Worm (Caenorhabditis elegans) whole organism, young adult: ENCODE data around the gene C27A2.8.
A peak's percentile ranks its signal among the peaks of the same experiment; 100 is the strongest.

Experiments
- B0336.3 ChIP-seq: fragments of 200-800 bp; sonication (Bioruptor generic); IDR thresholded peaks from 2 replicates; pipeline ENCODE4 v1.3.6; 2022; ENCODE audit warnings: missing genetic modification characterization, missing compliant biosample characterization
- C17E4.6 ChIP-seq: fragments of 200-800 bp; sonication (Bioruptor generic); IDR thresholded peaks from 2 replicates; pipeline ENCODE4 v1.3.6; 2022; ENCODE audit warnings: missing genetic modification reagents, missing genetic modification characterization, missing compliant biosample characterization
- D2030.7 ChIP-seq: fragments of 200-800 bp; sonication (Bioruptor generic); IDR thresholded peaks from 2 replicates; pipeline ENCODE4 v1.3.6; 2022; ENCODE audit warnings: missing genetic modification reagents, missing genetic modification characterization, missing compliant biosample characterization
- F33H1.4 ChIP-seq: fragments of 200-800 bp; sonication (Bioruptor generic); IDR thresholded peaks from 2 replicates; pipeline ENCODE4 v1.3.6; 2022; ENCODE audit warnings: missing genetic modification reagents, missing genetic modification characterization, missing compliant biosample characterization
- F49E8.2 ChIP-seq: sonication (generic microtip); optimal IDR thresholded peaks from 3 replicates; lab custom pipeline; 2017; ENCODE audit warnings: missing genetic modification characterization, mild to moderate bottlenecking, missing compliant biosample characterization, antibody characterized with exemption, moderate library complexity; ENCODE audit not compliant: insufficient read depth
- K12H6.12 ChIP-seq: fragments of 200-800 bp; sonication (Bioruptor generic); optimal IDR thresholded peaks from 2 replicates; lab custom pipeline; 2018; ENCODE audit warnings: mild to moderate bottlenecking, missing genetic modification characterization, missing compliant biosample characterization
- Y53F4B.3 ChIP-seq: fragments of 200-800 bp; sonication (Bioruptor generic); IDR thresholded peaks from 2 replicates; pipeline ENCODE4 v1.3.6; 2022; ENCODE audit warnings: missing genetic modification reagents, missing genetic modification characterization, missing compliant biosample characterization
- attf-6 ChIP-seq: fragments of 200-800 bp; sonication (Bioruptor generic); IDR thresholded peaks from 2 replicates; pipeline ENCODE4 v1.3.6; 2022; ENCODE audit warnings: missing genetic modification reagents, missing genetic modification characterization, missing compliant biosample characterization
- ccch-3 ChIP-seq: fragments of 200-800 bp; sonication (Bioruptor generic); optimal IDR thresholded peaks from 2 replicates; lab custom pipeline; 2018; ENCODE audit warnings: mild to moderate bottlenecking, missing genetic modification characterization, missing compliant biosample characterization
- ceh-79 ChIP-seq: sonication (generic microtip); optimal IDR thresholded peaks from 2 replicates; lab custom pipeline; 2017; ENCODE audit warnings: mild to moderate bottlenecking, missing genetic modification characterization, missing compliant biosample characterization
- ceh-91 ChIP-seq: fragments of 200-800 bp; sonication (Bioruptor generic); IDR thresholded peaks from 2 replicates; pipeline ENCODE4 v1.3.6; 2022; ENCODE audit warnings: missing genetic modification reagents, missing genetic modification characterization, missing compliant biosample characterization
- fkh-3 ChIP-seq: sonication (generic microtip); optimal IDR thresholded peaks from 2 replicates; lab custom pipeline; 2016; ENCODE audit warnings: mild to moderate bottlenecking, missing genetic modification characterization, missing compliant biosample characterization
- gei-17 ChIP-seq: fragments of 200-800 bp; sonication (Bioruptor generic); optimal IDR thresholded peaks from 2 replicates; lab custom pipeline; 2018; ENCODE audit warnings: mild to moderate bottlenecking, missing genetic modification characterization, missing compliant biosample characterization
- hmg-20 ChIP-seq: fragments of 200-800 bp; sonication (Bioruptor generic); IDR thresholded peaks from 2 replicates; pipeline ENCODE4 v1.3.6; 2022; ENCODE audit warnings: missing genetic modification reagents, missing genetic modification characterization, missing compliant biosample characterization
- let-526 ChIP-seq: fragments of 200-800 bp; sonication (Bioruptor generic); IDR thresholded peaks from 2 replicates; pipeline ENCODE4 v1.3.6; 2022; ENCODE audit warnings: missing genetic modification reagents, missing genetic modification characterization, missing compliant biosample characterization
- let-607 ChIP-seq, 2 experiments: fragments of 200-800 bp in 1 of 2; sonication (Bioruptor generic) in 1 of 2; sonication (generic microtip) in 1 of 2; optimal IDR thresholded peaks; 2 replicates each; lab custom pipeline; 2016 to 2018; ENCODE audit warnings: mild to moderate bottlenecking in 2 of 2, missing compliant biosample characterization in 2 of 2, missing genetic modification characterization in 2 of 2, moderate library complexity in 2 of 2, missing genotype in 1 of 2
- lsl-1 ChIP-seq: fragments of 200-800 bp; sonication (Bioruptor generic); optimal IDR thresholded peaks from 2 replicates; lab custom pipeline; 2018; ENCODE audit warnings: mild to moderate bottlenecking, missing genetic modification characterization, moderate library complexity, missing compliant biosample characterization
- madf-10 ChIP-seq: sonication (generic microtip); optimal IDR thresholded peaks from 2 replicates; lab custom pipeline; 2016; ENCODE audit warnings: mild to moderate bottlenecking, missing genetic modification characterization, missing compliant biosample characterization
- madf-6 ChIP-seq: fragments of 200-800 bp; sonication (Bioruptor generic); IDR thresholded peaks from 2 replicates; pipeline ENCODE4 v1.3.6; 2022; ENCODE audit warnings: missing genetic modification reagents, missing genetic modification characterization, missing compliant biosample characterization
- nhr-179 ChIP-seq: sonication (generic microtip); optimal IDR thresholded peaks from 2 replicates; lab custom pipeline; 2016; ENCODE audit warnings: mild to moderate bottlenecking, missing genetic modification characterization, missing compliant biosample characterization
- nhr-80 ChIP-seq: sonication (generic microtip); optimal IDR thresholded peaks from 2 replicates; lab custom pipeline; 2016; ENCODE audit warnings: missing genetic modification characterization, missing compliant biosample characterization
- pbrm-1 ChIP-seq: fragments of 200-800 bp; sonication (Bioruptor generic); IDR thresholded peaks from 2 replicates; pipeline ENCODE4 v1.3.6; 2022; ENCODE audit warnings: missing genetic modification reagents, missing genetic modification characterization, missing compliant biosample characterization
- rpc-1 ChIP-seq, 2 experiments: fragments of 150-350 bp in 1 of 2; sonication (generic microtip) in 1 of 2; optimal IDR thresholded peaks; 2 replicates each; lab custom pipeline; 2014 to 2018; ENCODE audit warnings: missing biosample characterization in 1 of 2, missing genetic modification characterization in 1 of 2, missing genetic modification reagents in 1 of 2, missing genotype in 1 of 2
- snpc-3.4 ChIP-seq: sonication (generic microtip); optimal IDR thresholded peaks from 2 replicates; lab custom pipeline; 2017; ENCODE audit warnings: missing genetic modification characterization, mild to moderate bottlenecking, missing compliant biosample characterization, antibody characterized with exemption, moderate library complexity, missing genotype, missing genetic modification reagents
- tbx-9 ChIP-seq: sonication (generic microtip); optimal IDR thresholded peaks from 2 replicates; lab custom pipeline; 2016; ENCODE audit warnings: borderline replicate concordance, missing genetic modification characterization, inconsistent platforms, missing compliant biosample characterization
- zim-3 ChIP-seq: sonication (generic microtip); optimal IDR thresholded peaks from 2 replicates; lab custom pipeline; 2017; ENCODE audit warnings: mild to moderate bottlenecking, missing genetic modification characterization, moderate library complexity, missing compliant biosample characterization
- ztf-6 ChIP-seq: fragments of 200-800 bp; sonication (Bioruptor generic); IDR thresholded peaks from 2 replicates; pipeline ENCODE4 v1.3.6; 2022; ENCODE audit warnings: missing genetic modification reagents, missing genetic modification characterization, missing compliant biosample characterization

The C27A2.8 gene

DNA sequence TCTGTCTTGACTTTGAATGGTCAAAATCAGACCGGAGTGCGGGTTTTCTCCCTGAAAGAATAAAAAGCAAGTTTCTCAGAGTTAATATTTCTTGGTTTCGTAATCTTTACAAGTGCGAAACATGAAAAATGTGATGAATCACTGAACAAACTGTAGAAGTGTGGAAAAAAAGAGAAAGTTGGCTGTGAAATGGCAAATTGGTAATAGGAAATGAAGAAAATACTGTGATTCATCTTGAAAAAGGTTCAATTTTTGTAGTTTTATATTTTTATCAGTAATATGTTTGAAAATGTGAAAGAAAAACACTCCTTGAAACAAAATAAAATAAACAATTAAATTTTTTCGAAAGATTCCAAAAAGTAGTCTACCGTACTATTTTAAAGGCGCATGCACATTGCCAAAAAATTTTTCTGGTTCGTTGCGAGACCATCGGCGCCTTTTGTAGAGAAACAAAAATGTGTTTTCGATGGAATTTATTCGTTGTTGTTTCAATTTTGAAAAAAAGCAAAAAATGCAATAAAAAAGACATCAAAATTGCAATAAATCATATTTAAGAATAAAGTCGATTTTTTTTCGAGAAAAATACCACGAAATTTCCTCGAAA, 23.9 kb upstream of the C27A2.8 start, which contains the start of gene pld-1 (continued):
- TF ChIP-seq F33H1.4 = peak; percentile 95
- TF ChIP-seq ztf-6 = no peak
- TF ChIP-seq snpc-3.4 (tag; lab: Kevin White, UChicago) = peak; percentile 76
- TF ChIP-seq ceh-91 (GFP tag; lab: Robert Waterston, UW) = peak; percentile 89
- TF ChIP-seq lsl-1 (GFP tag; lab: Kevin White, UChicago) = peak; percentile 97
- peak; percentile 96 for TF ChIP-seq madf-6 (GFP tag; lab: Robert Waterston, UW)
- TF ChIP-seq D2030.7 (GFP tag; lab: Robert Waterston, UW) = peak; percentile 60

DNA sequence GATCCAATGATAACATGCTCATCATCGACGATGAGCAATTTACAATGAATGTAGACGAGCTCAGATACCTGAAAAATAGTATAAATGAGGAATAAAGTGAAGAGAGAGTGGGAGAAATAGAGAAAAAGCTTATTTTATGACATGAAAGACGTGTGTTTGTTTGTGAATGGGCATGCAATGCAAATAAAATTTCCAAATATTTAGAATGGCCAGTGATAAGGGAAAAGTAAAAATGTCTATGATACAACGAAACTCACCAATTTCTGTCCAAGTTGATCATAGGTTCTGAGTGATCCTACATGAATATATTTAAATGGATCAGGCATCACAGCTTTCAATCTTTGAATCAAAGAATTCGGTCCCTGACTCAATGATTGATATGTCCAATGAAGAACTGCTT, 18.3 kb upstream of the C27A2.8 start:
- TF ChIP-seq rpc-1 (optimal IDR thresholded peaks at IDR 0.05; lab: Kevin White, UChicago) = no peak
- TF ChIP-seq rpc-1 (tag; optimal IDR thresholded peaks at IDR 0.05; lab: Kevin White, UChicago) = no peak
- TF ChIP-seq zim-3 (tag; lab: Kevin White, UChicago) = no peak

DNA sequence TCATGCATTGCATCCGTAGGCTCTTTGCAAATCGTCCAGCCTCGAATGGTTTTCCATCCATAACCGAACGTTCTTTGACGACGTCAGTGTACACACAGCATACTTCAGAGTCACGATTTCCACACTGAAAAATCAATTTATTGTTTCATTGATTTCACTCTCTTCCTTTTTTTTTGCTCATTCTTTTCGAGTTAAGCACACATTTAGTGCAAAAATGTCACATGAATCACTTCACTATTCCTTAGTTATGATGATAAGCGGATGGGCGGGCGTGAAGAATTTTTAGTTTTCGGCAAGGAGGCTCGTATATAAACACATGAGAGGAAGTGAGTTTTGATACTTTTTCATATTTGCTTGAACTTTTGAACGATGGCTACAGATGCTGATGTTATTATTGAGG, 17.6 kb upstream of the C27A2.8 start, which contains the start of gene txt-9:
Gene txt-9 (plus strand): TSS at position 336 of the 400 bp plus-strand sequence.
- no peak for TF ChIP-seq tbx-9 (tag; lab: Kevin White, UChicago)
- no peak for TF ChIP-seq attf-6 (GFP tag; lab: Robert Waterston, UW)
- no peak for TF ChIP-seq nhr-179 (tag; lab: Kevin White, UChicago)
- TF ChIP-seq K12H6.12 (tag; lab: Kevin White, UChicago) = no peak
- no peak for TF ChIP-seq nhr-80 (tag; lab: Kevin White, UChicago)

DNA sequence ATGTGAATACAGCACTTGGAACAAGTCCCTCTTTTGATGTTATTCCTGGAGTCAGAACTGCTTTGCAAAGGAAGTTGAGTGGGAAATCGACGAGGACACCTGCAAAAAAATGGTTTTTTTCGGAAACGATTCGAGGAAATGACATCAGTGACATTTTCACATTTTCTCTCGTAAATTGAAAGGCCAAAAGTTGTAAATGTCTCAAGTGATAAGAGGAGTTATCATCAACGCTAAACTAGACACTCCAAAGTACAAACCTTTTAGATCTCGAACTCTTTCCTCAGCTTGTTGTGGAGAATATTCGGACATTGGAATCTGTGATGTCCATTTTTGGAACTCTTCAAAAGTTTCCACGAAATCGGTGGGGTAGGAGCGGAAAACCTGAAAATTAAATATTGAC, 16.4 kb upstream of the C27A2.8 start:
- TF ChIP-seq fkh-3 (tag; lab: Kevin White, UChicago) = no peak
- no peak for TF ChIP-seq ceh-79 (tag; lab: Kevin White, UChicago)
- TF ChIP-seq C17E4.6 (GFP tag; lab: Robert Waterston, UW) = no peak
- no peak for TF ChIP-seq B0336.3 (GFP tag; lab: Robert Waterston, UW)
- TF ChIP-seq F33H1.4 = no peak
- TF ChIP-seq, all 124 proteins: peak for 0

DNA sequence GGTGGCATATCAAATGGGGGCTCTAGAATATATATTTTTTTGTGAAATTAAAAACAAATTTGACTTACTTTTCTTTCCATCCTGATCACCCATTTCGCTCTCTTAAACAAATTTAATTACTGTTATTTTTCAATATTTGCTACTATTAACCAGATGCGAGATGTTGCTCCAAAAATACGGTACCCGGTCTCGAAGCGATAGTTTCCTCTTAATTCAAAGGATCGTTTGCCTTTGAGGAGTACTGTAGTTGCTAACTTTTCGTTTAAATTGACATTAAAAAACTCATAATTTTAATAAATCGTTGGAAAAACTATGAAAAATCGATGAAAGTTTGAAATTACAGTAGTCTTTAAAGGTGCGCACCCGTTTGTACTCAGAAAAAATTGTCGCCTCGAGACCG, 15.5 kb upstream of the C27A2.8 start, which contains the start of gene C04G6.4:
Gene C04G6.4 (minus strand): TSS at position 101 of the 400 bp plus-strand sequence.
- TF ChIP-seq Y53F4B.3 (GFP tag; lab: Robert Waterston, UW) = no peak
- no peak for TF ChIP-seq let-526 (GFP tag; lab: Robert Waterston, UW)
- no peak for TF ChIP-seq ccch-3 (GFP tag; lab: Kevin White, UChicago)
- TF ChIP-seq B0336.3 (GFP tag; lab: Robert Waterston, UW) = no peak
- no peak for TF ChIP-seq hmg-20 (GFP tag; lab: Robert Waterston, UW)
- no peak for TF ChIP-seq gei-17
- TF ChIP-seq madf-10 = no peak
- no peak for TF ChIP-seq let-607 (tag; optimal IDR thresholded peaks at IDR 0.05; lab: Kevin White, UChicago)
- no peak for TF ChIP-seq pbrm-1 (GFP tag; lab: Robert Waterston, UW)
- TF ChIP-seq F49E8.2 (tag; lab: Kevin White, UChicago) = no peak
